Worm (Caenorhabditis elegans) whole organism, L1 larva: ENCODE measurements around the gene lgc-12.

Experiments
- C04F5.9 ChIP-seq: sonication (generic microtip); optimal IDR thresholded peaks from 2 replicates; lab custom pipeline; 2016; ENCODE audit warnings: missing genetic modification characterization, missing compliant biosample characterization
- F16B12.6 ChIP-seq: fragments of 150-350 bp; optimal IDR thresholded peaks from 2 replicates; lab custom pipeline; 2014; ENCODE audit warnings: missing biosample characterization, missing genetic modification characterization
- Y116A8C.19 ChIP-seq: sonication (generic microtip); optimal IDR thresholded peaks from 2 replicates; lab custom pipeline; 2016; ENCODE audit warnings: missing compliant biosample characterization, missing genetic modification characterization, borderline replicate concordance
- blmp-1 ChIP-seq: fragments of 150-350 bp; optimal IDR thresholded peaks from 2 replicates; lab custom pipeline; 2014; ENCODE audit warnings: missing biosample characterization, missing genetic modification characterization
- ceh-88 ChIP-seq: fragments of 200-800 bp; sonication (Bioruptor generic); IDR thresholded peaks from 2 replicates; pipeline ENCODE4 v1.3.6; 2022; ENCODE audit warnings: missing genetic modification characterization, missing compliant biosample characterization
- ces-1 ChIP-seq: fragments of 150-350 bp; optimal IDR thresholded peaks from 2 replicates; lab custom pipeline; 2014; ENCODE audit warnings: missing biosample characterization, missing genetic modification reagents, missing genetic modification characterization
- dsc-1 ChIP-seq: sonication (generic microtip); optimal IDR thresholded peaks from 2 replicates; lab custom pipeline; 2016; ENCODE audit warnings: mild to moderate bottlenecking, missing genetic modification characterization, missing compliant biosample characterization
- efl-1 ChIP-seq, 4 experiments: fragments of 150-350 bp; optimal IDR thresholded peaks in 3 of 4; peaks in 1 of 4; 1 replicate in 1 of 4; 2 replicates in 3 of 4; lab custom pipeline; 2014; ENCODE audit warnings: missing biosample characterization in 2 of 4, missing genetic modification characterization in 2 of 4, missing genetic modification reagents in 2 of 4
- efl-3 ChIP-seq: fragments of 200-800 bp; sonication (Bioruptor generic); optimal IDR thresholded peaks from 2 replicates; lab custom pipeline; 2018; ENCODE audit warnings: mild to moderate bottlenecking, missing genetic modification characterization, missing compliant biosample characterization
- egl-27 ChIP-seq, 2 experiments: fragments of 150-350 bp in 1 of 2; sonication (generic microtip); optimal IDR thresholded peaks; 3 replicates each; lab custom pipeline; 2017 to 2018; ENCODE audit warnings: missing biosample characterization in 2 of 2, missing genetic modification characterization in 2 of 2, missing genetic modification reagents in 2 of 2
- elt-2 ChIP-seq: sonication (generic microtip); optimal IDR thresholded peaks from 2 replicates; lab custom pipeline; 2016; ENCODE audit warnings: missing genetic modification characterization, mild to moderate bottlenecking, inconsistent platforms, missing compliant biosample characterization, missing genetic modification reagents
- fkh-10 ChIP-seq: sonication (generic microtip); optimal IDR thresholded peaks from 2 replicates; lab custom pipeline; 2017; ENCODE audit warnings: missing biosample characterization, missing genetic modification reagents, missing genetic modification characterization
- fkh-4 ChIP-seq: sonication (generic microtip); optimal IDR thresholded peaks from 2 replicates; lab custom pipeline; 2016; ENCODE audit warnings: missing compliant biosample characterization, missing genetic modification characterization, borderline replicate concordance
- fkh-8 ChIP-seq: sonication (generic microtip); optimal IDR thresholded peaks from 2 replicates; lab custom pipeline; 2016; ENCODE audit warnings: mild to moderate bottlenecking, missing genetic modification characterization, missing compliant biosample characterization
- grh-1 ChIP-seq: fragments of 200-800 bp; sonication (Bioruptor generic); IDR thresholded peaks from 2 replicates; pipeline ENCODE4 v1.3.6; 2022; ENCODE audit warnings: missing genetic modification reagents, missing genetic modification characterization, missing compliant biosample characterization
- hlh-17 ChIP-seq: fragments of 200-800 bp; sonication (Bioruptor generic); optimal IDR thresholded peaks from 2 replicates; lab custom pipeline; 2018; ENCODE audit warnings: missing genetic modification characterization, mild to moderate bottlenecking, missing compliant biosample characterization, moderate library complexity, borderline replicate concordance
- hlh-4 ChIP-seq: sonication (generic microtip); optimal IDR thresholded peaks from 2 replicates; lab custom pipeline; 2016; ENCODE audit warnings: mild to moderate bottlenecking, missing genetic modification characterization, missing compliant biosample characterization
- hpl-2 ChIP-seq: fragments of 150-350 bp; optimal IDR thresholded peaks from 2 replicates; lab custom pipeline; 2014; ENCODE audit warnings: missing biosample characterization, missing genetic modification reagents, missing genetic modification characterization
- irx-1 ChIP-seq: sonication (generic microtip); optimal IDR thresholded peaks from 2 replicates; lab custom pipeline; 2016; ENCODE audit warnings: missing genetic modification characterization, missing compliant biosample characterization
- isw-1 ChIP-seq: fragments of 200-800 bp; sonication (Bioruptor generic); IDR thresholded peaks from 2 replicates; pipeline ENCODE4 v1.3.6; 2022; ENCODE audit warnings: missing genetic modification characterization, missing compliant biosample characterization
- lin-13 ChIP-seq: fragments of 150-350 bp; optimal IDR thresholded peaks from 2 replicates; lab custom pipeline; 2014; ENCODE audit warnings: missing biosample characterization, missing genetic modification reagents, missing genetic modification characterization
- lin-14 ChIP-seq: fragments of 200-800 bp; sonication (Bioruptor generic); optimal IDR thresholded peaks from 2 replicates; lab custom pipeline; 2018; ENCODE audit warnings: mild to moderate bottlenecking, missing genetic modification characterization, moderate library complexity, missing compliant biosample characterization
- lin-35 ChIP-seq, 2 experiments: fragments of 150-350 bp; optimal IDR thresholded peaks; 2 replicates each; lab custom pipeline; 2014; ENCODE audit warnings: missing biosample characterization in 2 of 2, missing genetic modification characterization in 2 of 2, missing genetic modification reagents in 2 of 2
- lin-39 ChIP-seq: fragments of 150-350 bp; optimal IDR thresholded peaks from 2 replicates; lab custom pipeline; 2014; ENCODE audit warnings: missing biosample characterization, missing genetic modification reagents, missing genetic modification characterization
- lir-3 ChIP-seq: sonication (generic microtip); optimal IDR thresholded peaks from 2 replicates; lab custom pipeline; 2016; ENCODE audit warnings: mild to moderate bottlenecking, missing genetic modification characterization, moderate library complexity, missing compliant biosample characterization; ENCODE audit not compliant: poor library complexity
- lsy-2 ChIP-seq, 2 experiments: fragments of 150-350 bp; optimal IDR thresholded peaks; 2 replicates each; lab custom pipeline; 2014; ENCODE audit warnings: missing biosample characterization in 2 of 2, missing genetic modification characterization in 2 of 2
- mef-2 ChIP-seq: fragments of 150-350 bp; optimal IDR thresholded peaks from 2 replicates; lab custom pipeline; 2014; ENCODE audit warnings: missing biosample characterization, missing genetic modification characterization
- nhr-11 ChIP-seq: fragments of 150-350 bp; optimal IDR thresholded peaks from 2 replicates; lab custom pipeline; 2014; ENCODE audit warnings: missing biosample characterization, missing genetic modification characterization
- nhr-12 ChIP-seq: sonication (generic microtip); optimal IDR thresholded peaks from 2 replicates; lab custom pipeline; 2017; ENCODE audit warnings: missing biosample characterization, missing genetic modification characterization
- nhr-28 ChIP-seq: fragments of 150-350 bp; optimal IDR thresholded peaks from 2 replicates; lab custom pipeline; 2014; ENCODE audit warnings: missing biosample characterization, missing genetic modification characterization
- nhr-47 ChIP-seq: sonication (generic microtip); optimal IDR thresholded peaks from 2 replicates; lab custom pipeline; 2016; ENCODE audit warnings: mild to moderate bottlenecking, missing genetic modification characterization, moderate library complexity, missing compliant biosample characterization
- nhr-71 ChIP-seq: sonication (generic microtip); optimal IDR thresholded peaks from 2 replicates; lab custom pipeline; 2016; ENCODE audit warnings: mild to moderate bottlenecking, missing genetic modification characterization, moderate library complexity, missing compliant biosample characterization
- nhr-84 ChIP-seq: sonication (generic microtip); optimal IDR thresholded peaks from 2 replicates; lab custom pipeline; 2017; ENCODE audit warnings: missing biosample characterization, missing genetic modification characterization
- nhr-90 ChIP-seq: sonication (generic microtip); optimal IDR thresholded peaks from 2 replicates; lab custom pipeline; 2016; ENCODE audit warnings: mild to moderate bottlenecking, missing genetic modification characterization, missing compliant biosample characterization; ENCODE audit not compliant: poor library complexity
- pax-3 ChIP-seq: fragments of 200-800 bp; sonication (Bioruptor generic); optimal IDR thresholded peaks from 2 replicates; lab custom pipeline; 2018; ENCODE audit warnings: mild to moderate bottlenecking, missing genetic modification characterization, moderate library complexity, missing compliant biosample characterization
- skn-1 ChIP-seq: fragments of 150-350 bp; optimal IDR thresholded peaks from 2 replicates; lab custom pipeline; 2014; ENCODE audit warnings: missing biosample characterization, missing genetic modification characterization
- snpc-4 ChIP-seq: fragments of 150-350 bp; optimal IDR thresholded peaks from 2 replicates; lab custom pipeline; 2014; ENCODE audit warnings: missing biosample characterization, missing genetic modification characterization
- snu-23 ChIP-seq: sonication (generic microtip); optimal IDR thresholded peaks from 2 replicates; lab custom pipeline; 2016; ENCODE audit warnings: missing genetic modification characterization, missing compliant biosample characterization
- sup-37 ChIP-seq: fragments of 200-800 bp; sonication (Bioruptor generic); optimal IDR thresholded peaks from 2 replicates; lab custom pipeline; 2018; ENCODE audit warnings: mild to moderate bottlenecking, missing genetic modification characterization, missing compliant biosample characterization
- tbx-2 ChIP-seq: sonication (generic microtip); optimal IDR thresholded peaks from 2 replicates; lab custom pipeline; 2016; ENCODE audit warnings: missing genetic modification characterization, missing compliant biosample characterization
- unc-30 ChIP-seq: sonication (generic microtip); optimal IDR thresholded peaks from 2 replicates; lab custom pipeline; 2017; ENCODE audit warnings: missing biosample characterization, missing genetic modification characterization
- unc-86 ChIP-seq: sonication (generic microtip); optimal IDR thresholded peaks from 2 replicates; lab custom pipeline; 2016; ENCODE audit warnings: missing genetic modification characterization, missing compliant biosample characterization
- unc-98 ChIP-seq: fragments of 200-800 bp; sonication (Bioruptor generic); IDR thresholded peaks from 2 replicates; pipeline ENCODE4 v1.3.6; 2022; ENCODE audit warnings: missing genetic modification characterization, missing compliant biosample characterization
- xbp-1 ChIP-seq: sonication (generic microtip); optimal IDR thresholded peaks from 2 replicates; lab custom pipeline; 2016; ENCODE audit warnings: missing genetic modification characterization, missing compliant biosample characterization
- zip-4 ChIP-seq: fragments of 200-800 bp; sonication (Bioruptor generic); optimal IDR thresholded peaks from 2 replicates; lab custom pipeline; 2018; ENCODE audit warnings: mild to moderate bottlenecking, missing genetic modification characterization, moderate library complexity, missing compliant biosample characterization
- ztf-4 ChIP-seq: fragments of 150-350 bp; optimal IDR thresholded peaks from 2 replicates; lab custom pipeline; 2014; ENCODE audit warnings: missing biosample characterization, missing genetic modification characterization

Gene lgc-12

ce11 chrIII:7572781-7573400 is 10.9 kb downstream of the lgc-12 start, which contains the start of the genes rpl-9 and lpd-7 (continued):
- TF ChIP-seq dsc-1, result peak; percentile 51
- TF ChIP-seq fkh-4 (tag; lab: Kevin White, UChicago), result no peak
- peak; percentile 74 for TF ChIP-seq F16B12.6
- TF ChIP-seq xbp-1 (tag; lab: Kevin White, UChicago), result peak; percentile 80
- TF ChIP-seq lin-35 (GFP tag; optimal IDR thresholded peaks at IDR 0.05; lab: Kevin White, UChicago), result peak; percentile 88 to 92
- TF ChIP-seq unc-30 (tag; lab: Kevin White, UChicago), result no peak
- peak; percentile 88 for TF ChIP-seq snu-23 (GFP tag; lab: Kevin White, UChicago)

DNA sequence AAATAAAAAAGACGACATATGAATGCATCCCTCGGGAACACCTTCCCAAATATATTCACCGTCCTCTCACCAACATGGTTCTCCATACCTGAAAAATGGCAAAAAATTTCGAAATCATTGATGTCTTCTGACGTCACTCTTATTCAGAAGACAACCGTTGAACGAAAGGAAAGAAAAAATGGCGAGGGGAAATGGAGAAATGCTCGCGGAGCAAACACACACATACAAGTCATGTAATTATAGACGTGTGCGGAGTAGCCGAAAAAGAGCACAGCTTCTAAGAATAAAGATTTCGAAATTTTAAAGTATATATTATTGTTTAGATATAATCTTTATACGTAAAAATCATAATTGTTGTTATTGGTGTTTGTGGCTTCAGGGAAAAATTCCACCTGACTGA is 17.4 kb downstream of the lgc-12 start, which contains the start of gene mfsd-6:
Gene mfsd-6 (minus strand): TSS at position 88 of the 400 bp plus-strand sequence.
- no peak for TF ChIP-seq efl-3 (GFP tag; lab: Kevin White, UChicago)
- TF ChIP-seq lin-14 (GFP tag; lab: Kevin White, UChicago), result peak; percentile 54
- peak; percentile 30 for TF ChIP-seq ztf-4 (tag; lab: Kevin White, UChicago)
- TF ChIP-seq nhr-71 (tag; lab: Kevin White, UChicago), result peak; percentile 48
- no peak for TF ChIP-seq elt-2 (tag; lab: Kevin White, UChicago)
- peak in 1 of 2 experiments; percentile 3 for TF ChIP-seq lsy-2 (tag; optimal IDR thresholded peaks at IDR 0.05; lab: Kevin White, UChicago)
- peak; percentile 43 for TF ChIP-seq fkh-8 (tag; lab: Kevin White, UChicago)
- TF ChIP-seq pax-3 (tag; lab: Kevin White, UChicago), result peak; percentile 19
- peak; percentile 12 for TF ChIP-seq skn-1 (tag; lab: Kevin White, UChicago)
- TF ChIP-seq nhr-84 (tag; lab: Kevin White, UChicago), result no peak
- TF ChIP-seq hlh-17 (GFP tag; lab: Kevin White, UChicago), result no peak

DNA sequence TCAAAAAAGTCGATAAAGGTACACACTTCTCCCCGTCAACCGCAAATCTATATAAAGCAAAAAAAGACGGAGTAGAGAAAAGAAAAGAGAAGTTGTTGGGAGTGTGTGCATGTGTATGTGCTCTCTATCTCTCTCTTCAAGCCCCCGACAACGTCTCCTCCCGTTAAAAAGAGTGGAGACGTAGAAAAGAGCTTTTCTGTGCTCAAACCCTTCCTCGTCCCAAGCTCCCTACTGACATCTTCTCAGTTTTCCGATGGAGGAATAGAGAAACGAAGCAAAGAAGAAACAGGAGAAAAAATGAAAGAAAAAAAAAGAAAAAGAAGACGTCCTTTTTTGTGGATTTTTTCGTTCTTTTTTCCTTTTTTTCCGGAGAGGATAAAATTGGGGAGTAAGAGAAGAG is 18.6 kb downstream of the lgc-12 start:
- TF ChIP-seq efl-1 (optimal IDR thresholded peaks at IDR 0.05; lab: Kevin White, UChicago), result peak; percentile 20 to 25
- peak in 1 of 2 experiments; percentile 21 for TF ChIP-seq efl-1 (GFP tag; optimal IDR thresholded peaks at IDR 0.05 in 1 of 2; lab: Kevin White, UChicago)
- TF ChIP-seq lir-3 (tag; lab: Kevin White, UChicago), result no peak
- TF ChIP-seq snu-23 (GFP tag; lab: Kevin White, UChicago), result peak; percentile 42
- no peak for TF ChIP-seq pax-3 (tag; lab: Kevin White, UChicago)
- no peak for TF ChIP-seq nhr-90 (tag; lab: Kevin White, UChicago)
- TF ChIP-seq zip-4 (GFP tag; lab: Kevin White, UChicago), result no peak
- no peak for TF ChIP-seq nhr-12
- no peak for TF ChIP-seq lin-39 (tag; lab: Kevin White, UChicago)
- TF ChIP-seq isw-1 (GFP tag; lab: Robert Waterston, UW), result peak; percentile 21
- TF ChIP-seq lin-13 (GFP tag; lab: Kevin White, UChicago), result no peak
- TF ChIP-seq hpl-2, result no peak
- TF ChIP-seq hlh-4 (tag; lab: Kevin White, UChicago), result no peak
- TF ChIP-seq fkh-10 (GFP tag; lab: Kevin White, UChicago), result peak; percentile 59
- no peak for TF ChIP-seq nhr-28
- no peak for TF ChIP-seq blmp-1 (tag; lab: Kevin White, UChicago)
- TF ChIP-seq ceh-88, result no peak
- no peak for TF ChIP-seq mef-2 (tag; lab: Kevin White, UChicago)
- no peak for TF ChIP-seq irx-1 (tag; lab: Kevin White, UChicago)
- peak; percentile 42 for TF ChIP-seq unc-86 (tag; lab: Kevin White, UChicago)
- TF ChIP-seq snpc-4 (tag; lab: Kevin White, UChicago), result no peak
- TF ChIP-seq dsc-1, result no peak
- TF ChIP-seq grh-1 (GFP tag; lab: Robert Waterston, UW), result no peak
- TF ChIP-seq nhr-71 (tag; lab: Kevin White, UChicago), result peak; percentile 51
- TF ChIP-seq ces-1 (GFP tag; lab: Kevin White, UChicago), result no peak
- no peak for TF ChIP-seq egl-27 (tag; optimal IDR thresholded peaks at IDR 0.05; lab: Kevin White, UChicago)
- TF ChIP-seq Y116A8C.19 (tag; lab: Kevin White, UChicago), result no peak
- no peak for TF ChIP-seq unc-98 (GFP tag; lab: Robert Waterston, UW)
- no peak for TF ChIP-seq C04F5.9 (tag; lab: Kevin White, UChicago)
- peak; percentile 28 for TF ChIP-seq tbx-2 (tag; lab: Kevin White, UChicago)
- TF ChIP-seq sup-37 (GFP tag; lab: Kevin White, UChicago), result no peak
- peak; percentile 22 for TF ChIP-seq nhr-47 (tag; lab: Kevin White, UChicago)
- peak; percentile 10 for TF ChIP-seq F16B12.6
- TF ChIP-seq nhr-11, result no peak
